Fruit fly (Drosophila melanogaster) whole organism, embryonic: ENCODE data around the gene CG13801.

Experiments
- Aef1 ChIP-seq: fragments of 200-800 bp; sonication (Bioruptor generic); IDR thresholded peaks from 3 replicates; pipeline ENCODE4 v1.3.6; 2022; ENCODE audit warnings: missing biosample characterization, missing genetic modification characterization
- Atf6 ChIP-seq: fragments of 200-800 bp; sonication (Bioruptor generic); IDR thresholded peaks from 2 replicates; pipeline ENCODE4 v1.3.6; 2022; ENCODE audit warnings: missing biosample characterization, missing genetic modification characterization
- B-H1 ChIP-seq: fragments of 200-800 bp; sonication (Bioruptor generic); IDR thresholded peaks from 3 replicates; pipeline ENCODE4 v1.3.6; 2022; ENCODE audit warnings: missing biosample characterization, missing genetic modification characterization
- CG1024 ChIP-seq: fragments of 200-800 bp; sonication (Bioruptor generic); IDR thresholded peaks from 2 replicates; pipeline ENCODE4 v1.3.6; 2022; ENCODE audit warnings: missing biosample characterization, missing genetic modification characterization
- CG10366 ChIP-seq: fragments of 200-800 bp; sonication (Bioruptor generic); IDR thresholded peaks from 2 replicates; pipeline ENCODE4 v1.3.6; 2022; ENCODE audit warnings: missing biosample characterization, missing genetic modification characterization
- CG11085 ChIP-seq: fragments of 200-800 bp; sonication (Bioruptor generic); IDR thresholded peaks from 2 replicates; pipeline ENCODE4 v1.3.6; 2022; ENCODE audit warnings: missing biosample characterization, missing genetic modification characterization
- CG12219 ChIP-seq: fragments of 200-800 bp; sonication (Bioruptor generic); optimal IDR thresholded peaks from 3 replicates; lab custom pipeline; 2018; ENCODE audit warnings: missing biosample characterization, mild to moderate bottlenecking, missing genetic modification characterization
- CG15011 ChIP-seq: fragments of 200-800 bp; sonication (Bioruptor generic); optimal IDR thresholded peaks from 3 replicates; lab custom pipeline; 2018; ENCODE audit warnings: missing biosample characterization, mild to moderate bottlenecking, missing genetic modification characterization
- CG1603 ChIP-seq: fragments of 200-800 bp; sonication (Bioruptor generic); optimal IDR thresholded peaks from 2 replicates; lab custom pipeline; 2019; ENCODE audit warnings: missing biosample characterization, mild to moderate bottlenecking, missing genetic modification characterization, moderate library complexity
- CG17186 ChIP-seq: fragments of 200-800 bp; sonication (Bioruptor generic); optimal IDR thresholded peaks from 3 replicates; lab custom pipeline; 2017; ENCODE audit warnings: missing biosample characterization, missing genetic modification reagents, missing genetic modification characterization
- CG31365 ChIP-seq: fragments of 200-800 bp; sonication (Bioruptor generic); optimal IDR thresholded peaks from 2 replicates; lab custom pipeline; 2018; ENCODE audit warnings: missing biosample characterization, mild to moderate bottlenecking, missing genetic modification characterization
- CG33557 ChIP-seq: fragments of 200-800 bp; sonication (Bioruptor generic); optimal IDR thresholded peaks from 2 replicates; lab custom pipeline; 2019; ENCODE audit warnings: missing biosample characterization, mild to moderate bottlenecking, missing genetic modification characterization, moderate library complexity
- CG4617 ChIP-seq: fragments of 200-800 bp; sonication (Bioruptor generic); optimal IDR thresholded peaks from 3 replicates; lab custom pipeline; 2016; ENCODE audit warnings: missing biosample characterization, missing genetic modification characterization, borderline replicate concordance
- CG8478 ChIP-seq: fragments of >200 bp; optimal IDR thresholded peaks from 2 replicates; lab custom pipeline; 2018
- CG8924 ChIP-seq: fragments of 200-800 bp; optimal IDR thresholded peaks from 3 replicates; lab custom pipeline; 2019; ENCODE audit warnings: missing biosample characterization, mild to moderate bottlenecking, missing genetic modification characterization, moderate library complexity
- Camta ChIP-seq: fragments of 200-800 bp; sonication (Bioruptor generic); optimal IDR thresholded peaks from 2 replicates; lab custom pipeline; 2016; ENCODE audit warnings: missing biosample characterization, missing genetic modification characterization
- Dbx ChIP-seq: fragments of 200-800 bp; sonication (Bioruptor generic); IDR thresholded peaks from 3 replicates; pipeline ENCODE4 v1.3.6; 2022; ENCODE audit warnings: missing biosample characterization, missing genetic modification characterization
- Ets65A ChIP-seq: fragments of 200-800 bp; sonication (Bioruptor generic); peaks from one replicate; lab custom pipeline; 2016; ENCODE audit warnings: missing biosample characterization, missing genetic modification characterization
- HLH3B ChIP-seq: fragments of 200-800 bp; sonication (Bioruptor generic); IDR thresholded peaks from 2 replicates; pipeline ENCODE4 v1.3.6; 2022; ENCODE audit warnings: missing biosample characterization, missing genetic modification characterization
- Kr ChIP-seq: fragments of 200-800 bp; sonication (Bioruptor generic); optimal IDR thresholded peaks from 2 replicates; lab custom pipeline; 2017; ENCODE audit warnings: missing biosample characterization, mild to moderate bottlenecking, missing genetic modification characterization
- Lhr ChIP-seq: fragments of 200-800 bp; sonication (Bioruptor generic); optimal IDR thresholded peaks from 3 replicates; lab custom pipeline; 2017; ENCODE audit warnings: mild to moderate bottlenecking, missing biosample characterization, missing genetic modification reagents, missing genetic modification characterization
- Mad ChIP-seq: fragments of 200-800 bp; sonication (Bioruptor generic); optimal IDR thresholded peaks from 2 replicates; lab custom pipeline; 2016; ENCODE audit warnings: missing biosample characterization, missing genetic modification characterization
- Meics ChIP-seq: fragments of 200-800 bp; sonication (Bioruptor generic); optimal IDR thresholded peaks from 2 replicates; lab custom pipeline; 2017; ENCODE audit warnings: missing biosample characterization, mild to moderate bottlenecking, missing genetic modification characterization
- Optix ChIP-seq: fragments of 200-800 bp; sonication (Bioruptor generic); IDR thresholded peaks from 3 replicates; pipeline ENCODE4 v1.3.6; 2022; ENCODE audit warnings: missing biosample characterization, missing genetic modification characterization
- Trl ChIP-seq, 3 experiments: fragments of >200 bp in 2 of 3; fragments of 200-800 bp in 1 of 3; sonication (Bioruptor generic) in 1 of 3; optimal IDR thresholded peaks; 2 replicates in 1 of 3; 3 replicates in 2 of 3; lab custom pipeline; 2016 to 2017; ENCODE audit warnings: missing biosample characterization in 1 of 3, missing genetic modification characterization in 1 of 3
- ab ChIP-seq: fragments of 200-800 bp; sonication (Bioruptor generic); optimal IDR thresholded peaks from 2 replicates; lab custom pipeline; 2016; ENCODE audit warnings: missing biosample characterization, missing genetic modification characterization
- al ChIP-seq: fragments of 200-800 bp; sonication (Bioruptor generic); IDR thresholded peaks from 2 replicates; pipeline ENCODE4 v1.3.6; 2022; ENCODE audit warnings: missing biosample characterization, missing genetic modification characterization
- ato ChIP-seq: fragments of 200-800 bp; sonication (Bioruptor generic); IDR thresholded peaks from 2 replicates; pipeline ENCODE4 v1.3.6; 2022; ENCODE audit warnings: missing biosample characterization, missing genetic modification characterization; ENCODE audit not compliant: partially characterized antibody
- cg ChIP-seq: fragments of 200-800 bp; sonication (Bioruptor generic); optimal IDR thresholded peaks from 3 replicates; lab custom pipeline; 2019; ENCODE audit warnings: missing biosample characterization, mild to moderate bottlenecking, missing genetic modification characterization, moderate library complexity
- ems ChIP-seq: fragments of 200-800 bp; sonication (Bioruptor generic); optimal IDR thresholded peaks from 3 replicates; lab custom pipeline; 2016; ENCODE audit warnings: missing biosample characterization, missing genetic modification characterization
- esg ChIP-seq: fragments of 200-800 bp; sonication (Bioruptor generic); conservative IDR thresholded peaks from 2 replicates; pipeline ENCODE4 v1.3.6; 2022; ENCODE audit warnings: missing biosample characterization, missing genetic modification characterization
- ftz-f1 ChIP-seq: fragments of 200-800 bp; sonication (Bioruptor generic); optimal IDR thresholded peaks from 2 replicates; lab custom pipeline; 2016; ENCODE audit warnings: missing biosample characterization, missing genetic modification characterization
- grau ChIP-seq: fragments of 200-800 bp; optimal IDR thresholded peaks from 3 replicates; lab custom pipeline; 2019; ENCODE audit warnings: missing biosample characterization, mild to moderate bottlenecking, missing genetic modification characterization, moderate library complexity
- jigr1 ChIP-seq: fragments of 200-800 bp; sonication (Bioruptor generic); IDR thresholded peaks from 3 replicates; pipeline ENCODE4 v1.3.6; 2022; ENCODE audit warnings: missing biosample characterization, missing genetic modification characterization
- jumu ChIP-seq: fragments of 200-800 bp; sonication (Bioruptor generic); optimal IDR thresholded peaks from 3 replicates; lab custom pipeline; 2016; ENCODE audit warnings: missing biosample characterization, missing genetic modification characterization
- lov ChIP-seq, 2 experiments: fragments of 200-800 bp in 1 of 2; fragments of >200 bp in 1 of 2; sonication (Bioruptor generic) in 1 of 2; IDR thresholded peaks in 1 of 2; optimal IDR thresholded peaks in 1 of 2; 2 replicates in 1 of 2; 3 replicates in 1 of 2; pipeline versions ENCODE4 v1.3.6 to Lab custom; 2017 to 2022; ENCODE audit warnings: missing biosample characterization in 1 of 2, missing genetic modification characterization in 1 of 2
- maf-S ChIP-seq: fragments of 200-800 bp; sonication (Bioruptor generic); optimal IDR thresholded peaks from 2 replicates; lab custom pipeline; 2016; ENCODE audit warnings: missing biosample characterization, missing genetic modification characterization
- onecut ChIP-seq: fragments of 200-800 bp; sonication (Bioruptor generic); IDR thresholded peaks from 2 replicates; pipeline ENCODE4 v1.3.6; 2022; ENCODE audit warnings: missing biosample characterization, missing genetic modification characterization
- org-1 ChIP-seq: fragments of 200-800 bp; sonication (Bioruptor generic); optimal IDR thresholded peaks from 2 replicates; lab custom pipeline; 2017; ENCODE audit warnings: missing biosample characterization, missing genetic modification characterization
- phol ChIP-seq: fragments of 200-800 bp; sonication (Bioruptor generic); optimal IDR thresholded peaks from 3 replicates; lab custom pipeline; 2018; ENCODE audit warnings: missing biosample characterization, mild to moderate bottlenecking, missing genetic modification characterization, moderate library complexity
- ranshi ChIP-seq: fragments of 200-800 bp; sonication (Bioruptor generic); IDR thresholded peaks from 2 replicates; pipeline ENCODE4 v1.3.6; 2022; ENCODE audit warnings: missing biosample characterization, missing genetic modification characterization
- sd ChIP-seq: fragments of 200-800 bp; sonication (Bioruptor generic); optimal IDR thresholded peaks from 3 replicates; lab custom pipeline; 2018; ENCODE audit warnings: missing biosample characterization, mild to moderate bottlenecking, missing genetic modification characterization, moderate library complexity
- sna ChIP-seq: fragments of 200-800 bp; sonication (Bioruptor generic); IDR thresholded peaks from 2 replicates; pipeline ENCODE4 v1.3.6; 2022; ENCODE audit warnings: missing biosample characterization, missing genetic modification characterization; ENCODE audit not compliant: partially characterized antibody
- sr ChIP-seq: fragments of 200-800 bp; sonication (Bioruptor generic); IDR thresholded peaks from 3 replicates; pipeline ENCODE4 v1.3.6; 2022; ENCODE audit warnings: missing biosample characterization, missing genetic modification characterization
- stwl ChIP-seq: fragments of 200-800 bp; sonication (Bioruptor generic); optimal IDR thresholded peaks from 3 replicates; lab custom pipeline; 2018; ENCODE audit warnings: missing biosample characterization, mild to moderate bottlenecking, missing genetic modification characterization, moderate library complexity
- tap ChIP-seq: fragments of 200-800 bp; optimal IDR thresholded peaks from 3 replicates; lab custom pipeline; 2019; ENCODE audit warnings: missing biosample characterization, mild to moderate bottlenecking, missing genetic modification characterization, moderate library complexity
- tna ChIP-seq: fragments of 200-800 bp; sonication (Bioruptor generic); IDR thresholded peaks from 2 replicates; pipeline ENCODE4 v1.3.6; 2022; ENCODE audit warnings: missing biosample characterization, missing genetic modification characterization; ENCODE audit not compliant: partially characterized antibody
- twi ChIP-seq: fragments of 200-800 bp; optimal IDR thresholded peaks from 2 replicates; lab custom pipeline; 2019; ENCODE audit warnings: missing biosample characterization, mild to moderate bottlenecking, missing genetic modification characterization, moderate library complexity
- unpg ChIP-seq: fragments of 200-800 bp; sonication (Bioruptor generic); optimal IDR thresholded peaks from 3 replicates; lab custom pipeline; 2018; ENCODE audit warnings: missing biosample characterization, mild to moderate bottlenecking, missing genetic modification characterization, moderate library complexity
- vfl ChIP-seq: fragments of 200-800 bp; sonication (Bioruptor generic); optimal IDR thresholded peaks from 2 replicates; lab custom pipeline; 2016; ENCODE audit warnings: missing biosample characterization, missing genetic modification characterization

CG13801 gene

DNA sequence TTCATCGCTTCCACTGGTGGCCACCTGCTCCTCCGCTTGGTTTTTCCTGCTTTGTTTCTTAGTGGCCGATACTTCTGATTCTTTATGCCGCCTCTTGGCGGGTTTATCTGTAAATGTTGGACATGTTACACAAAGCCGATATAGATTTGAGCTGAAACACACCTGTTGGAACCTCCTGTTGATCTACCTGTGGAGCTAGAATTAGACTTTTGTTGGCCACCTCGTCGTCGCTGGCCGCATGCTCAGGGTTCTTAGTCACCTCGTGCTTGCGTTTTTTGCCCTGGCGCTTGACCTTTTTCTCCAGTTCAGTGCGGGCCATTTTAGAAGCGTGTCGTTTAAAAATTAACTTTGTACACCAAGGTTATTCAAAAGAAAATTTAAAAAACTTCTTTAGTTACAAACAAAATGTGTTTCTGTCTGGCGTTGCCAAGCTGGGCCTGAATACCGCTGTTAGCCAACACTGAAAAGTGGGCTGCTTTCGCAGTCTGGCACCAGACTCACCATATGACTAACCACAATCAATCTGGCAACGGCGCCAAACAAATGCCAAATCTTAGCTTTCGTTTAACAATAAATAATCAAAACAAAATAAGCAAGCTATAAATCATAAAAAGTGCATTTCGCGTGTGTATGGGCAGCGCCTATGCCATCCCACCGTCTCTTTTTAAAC lies 16.9 kb downstream of the CG13801 start, which contains the start of the genes CG15877 and Svil (continued):
- TF ChIP-seq sd (no peak), Aef1 (GFP tag; lab: Robert Waterston, UW) (no peak), unpg (no peak), org-1 (GFP tag; lab: Kevin White, UChicago) (no peak), B-H1 (no peak), Ets65A (GFP tag; lab: Kevin White, UChicago) (no peak), cg (no peak), ems (GFP tag; lab: Kevin White, UChicago) (no peak), ranshi (GFP tag; lab: Robert Waterston, UW) (no peak), CG8924 (no peak), grau (no peak), CG31365 (tag; lab: Kevin White, UChicago) (no peak), CG1024 (GFP tag; lab: Robert Waterston, UW) (0 out of 2 replicates have a peak, but pooled peaks have one; percentile 2), CG10366 (GFP tag; lab: Robert Waterston, UW) (no peak), al (GFP tag; lab: Robert Waterston, UW) (no peak), CG12219 (no peak), CG4617 (GFP tag; lab: Kevin White, UChicago) (peak; percentile 66), phol (peak; percentile 24), CG33557 (GFP tag; lab: Kevin White, UChicago) (no peak), HLH3B (GFP tag; lab: Robert Waterston, UW) (no peak), sr (GFP tag; lab: Robert Waterston, UW) (no peak), Meics (no peak), Lhr (GFP tag; lab: Kevin White, UChicago) (no peak), tap (tag; lab: Kevin White, UChicago) (no peak), CG1603 (tag; lab: Kevin White, UChicago) (peak; percentile 72), vfl (GFP tag; lab: Kevin White, UChicago) (no peak), maf-S (GFP tag; lab: Kevin White, UChicago) (no peak), CG8478 (no peak), stwl (tag; lab: Kevin White, UChicago) (peak; percentile 78), Camta (GFP tag; lab: Kevin White, UChicago) (no peak), Optix (GFP tag; lab: Robert Waterston, UW) (no peak), CG15011 (no peak), Trl (optimal IDR thresholded peaks at IDR 0.05; lab: Kevin White, UChicago) (no peak), Trl (GFP tag; optimal IDR thresholded peaks at IDR 0.05; lab: Kevin White, UChicago) (no peak), esg (GFP tag; lab: Robert Waterston, UW) (no peak), Mad (GFP tag; lab: Kevin White, UChicago) (peak; percentile 41), ato (peak; percentile 45; the same call in 1 of the 2 replicates), lov (optimal IDR thresholded peaks at IDR 0.05; lab: Kevin White, UChicago) (no peak), lov (GFP tag; IDR thresholded peaks at IDR 0.05; lab: Robert Waterston, UW) (no peak), jumu (GFP tag; lab: Kevin White, UChicago) (no peak), tna (no peak), ftz-f1 (GFP tag; lab: Kevin White, UChicago) (no peak), onecut (no peak), ab (no peak), Atf6 (GFP tag; lab: Robert Waterston, UW) (no peak), Kr (GFP tag; lab: Kevin White, UChicago) (no peak), jigr1 (no peak), sna (GFP tag; lab: Robert Waterston, UW) (no peak), CG17186 (no peak), twi (no peak), CG11085 (GFP tag; lab: Robert Waterston, UW) (no peak), Dbx (GFP tag; lab: Robert Waterston, UW) (0 out of 3 replicates have a peak, but pooled peaks have one; percentile 31)
